Worm (Caenorhabditis elegans): ENCODE results near the gene ule-5.

The ule-5 gene

DNA sequence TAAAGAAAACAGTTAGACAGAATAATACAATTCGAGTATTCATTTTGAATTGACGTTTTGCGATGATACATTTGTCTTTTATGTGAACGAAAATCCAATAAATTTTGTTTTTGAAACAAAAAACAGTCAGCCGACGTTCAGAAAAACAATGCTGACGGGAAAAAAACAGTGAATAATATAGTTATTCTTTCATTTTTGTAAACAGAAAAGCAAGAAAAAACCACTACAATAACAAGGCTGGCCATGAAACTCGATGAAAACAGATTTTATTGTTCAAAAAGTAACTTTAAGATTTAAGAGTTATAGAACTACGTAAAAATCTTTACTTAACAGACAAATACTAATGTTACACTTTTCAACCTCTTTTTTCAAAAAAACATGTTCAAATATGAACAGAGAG, 32.8 kb upstream of the ule-5 start, which contains the start of gene F54F7.3:
Gene F54F7.3 (minus strand): TSS at position 101 of the 400 bp plus-strand sequence.
- TF ChIP-seq ceh-82 (tag; optimal IDR thresholded peaks at IDR 0.05) (no peak), xbp-1 (tag; optimal IDR thresholded peaks at IDR 0.05) (no peak), efl-1 (optimal IDR thresholded peaks at IDR 0.05) (no peak), efl-1 (GFP tag; optimal IDR thresholded peaks at IDR 0.05 in 1 of 2) (peak in 1 of 2 experiments; percentile 31)

DNA sequence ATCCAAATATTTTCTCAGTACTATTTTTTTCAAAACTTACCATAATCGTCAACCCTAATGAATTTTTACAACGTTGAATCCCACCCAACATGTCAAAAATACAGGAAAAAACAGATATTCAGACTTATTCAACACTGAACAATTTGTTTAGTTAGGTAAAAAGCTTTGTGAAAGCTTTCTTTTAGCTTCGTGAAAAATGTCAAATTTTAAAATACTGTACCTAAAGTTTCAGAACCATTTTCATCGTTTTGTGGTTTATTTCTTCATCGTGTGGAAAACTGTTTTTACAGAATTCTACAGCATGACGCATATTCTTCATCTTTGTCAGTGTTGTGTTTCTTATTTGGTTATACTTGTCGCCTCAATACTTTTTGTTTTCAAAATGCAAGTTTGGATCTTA, 32.4 kb upstream of the ule-5 start, which contains the start of gene F54F7.14:
Gene F54F7.14 (plus strand): TSS at position 301 of the 400 bp plus-strand sequence.
- TF ChIP-seq F16B12.6 (tag; optimal IDR thresholded peaks at IDR 0.05) = no peak
- TF ChIP-seq fos-1 (tag; optimal IDR thresholded peaks at IDR 0.05) = no peak
- no peak for TF ChIP-seq nhr-77 (tag; optimal IDR thresholded peaks at IDR 0.05)
- TF ChIP-seq sptf-1 (tag; optimal IDR thresholded peaks at IDR 0.05) = no peak
- TF ChIP-seq zag-1 (tag; optimal IDR thresholded peaks at IDR 0.05) = no peak
- TF ChIP-seq mef-2 (tag; optimal IDR thresholded peaks at IDR 0.05) = no peak
- no peak for TF ChIP-seq nhr-20 (tag; optimal IDR thresholded peaks at IDR 0.05)
- TF ChIP-seq ceh-82 (tag; optimal IDR thresholded peaks at IDR 0.05) = no peak
- TF ChIP-seq ceh-8 (GFP tag; optimal IDR thresholded peaks at IDR 0.05) = no peak

DNA sequence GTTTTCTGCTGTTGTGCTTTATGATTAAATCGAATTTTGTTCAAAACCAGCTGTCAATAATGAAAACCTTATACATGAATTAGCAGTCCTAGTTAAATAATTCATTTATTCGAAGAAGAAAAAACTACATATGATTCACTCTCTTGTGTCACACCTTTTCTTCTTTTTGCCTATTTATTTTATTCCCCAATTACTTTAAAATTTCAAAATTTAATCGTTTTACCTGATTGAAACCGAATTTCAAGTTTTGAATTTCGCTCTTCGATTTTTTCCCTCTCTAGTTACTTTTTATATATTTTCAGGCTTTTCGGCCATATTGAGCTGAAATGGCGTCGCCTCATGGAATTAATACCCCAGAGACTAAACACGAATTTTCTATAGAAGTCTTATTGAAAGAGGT, 30.4 kb upstream of the ule-5 start, which contains the start of gene xtr-1:
Gene xtr-1 (plus strand): TSS at position 301 of the 400 bp plus-strand sequence.
- TF ChIP-seq C34B4.2 (tag; optimal IDR thresholded peaks at IDR 0.05) (no peak), snu-23 (GFP tag; optimal IDR thresholded peaks at IDR 0.05) (no peak), mef-2 (tag; optimal IDR thresholded peaks at IDR 0.05) (no peak), C16A3.4 (tag; optimal IDR thresholded peaks at IDR 0.05) (no peak), rnt-1 (tag; optimal IDR thresholded peaks at IDR 0.05) (no peak), nhr-237 (tag; optimal IDR thresholded peaks at IDR 0.05) (no peak)

DNA sequence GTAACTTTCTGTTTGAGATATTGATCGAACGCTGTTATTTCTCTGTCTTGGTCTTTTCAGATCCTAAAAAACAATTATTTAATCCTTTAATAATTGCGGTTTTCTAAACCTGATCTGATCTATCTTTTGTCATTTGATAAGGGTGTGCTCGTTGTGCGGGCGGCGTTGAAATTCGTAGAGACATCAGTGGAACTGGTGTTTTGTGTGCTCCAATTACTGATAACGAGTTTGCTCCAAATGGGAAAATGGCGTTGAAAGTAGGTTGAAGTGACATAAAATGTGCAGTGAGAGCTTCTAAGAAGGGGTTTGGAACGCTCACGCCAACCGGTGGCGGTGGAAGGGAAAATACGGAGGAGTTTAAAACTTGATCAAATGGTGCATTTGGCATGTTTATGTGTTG, 28.5 kb upstream of the ule-5 start:
- TF ChIP-seq snpc-4 (tag; optimal IDR thresholded peaks at IDR 0.05) (no peak), elt-2 (tag; optimal IDR thresholded peaks at IDR 0.05) (no peak), nhr-85 (tag) (no peak), fkh-8 (tag; optimal IDR thresholded peaks at IDR 0.05) (no peak), aly-2 (tag; optimal IDR thresholded peaks at IDR 0.05) (no peak), dpl-1 (GFP tag; optimal IDR thresholded peaks at IDR 0.05) (no peak), grh-1 (GFP tag; IDR thresholded peaks at IDR 0.05) (no peak), pax-3 (tag; optimal IDR thresholded peaks at IDR 0.05) (no peak), mep-1 (tag; optimal IDR thresholded peaks at IDR 0.05) (no peak)

DNA sequence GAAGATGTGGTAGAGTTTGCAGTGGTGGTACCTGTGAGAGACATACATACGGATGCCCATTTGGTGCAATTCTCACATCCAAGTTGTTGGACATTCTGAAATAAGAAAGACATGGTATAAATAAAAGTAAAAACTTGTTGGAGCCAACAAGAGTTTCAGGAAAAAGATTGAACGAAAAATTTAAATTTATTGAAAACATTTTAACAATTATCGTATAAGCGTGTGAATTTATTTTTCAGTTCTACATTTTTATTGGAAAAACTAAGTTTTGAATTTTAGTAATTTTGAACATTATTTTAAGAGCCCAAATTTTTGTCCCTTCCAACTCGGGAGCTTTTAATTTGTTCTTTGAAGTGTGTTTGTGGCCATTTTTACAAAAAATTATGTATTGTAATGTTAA, 28.0 kb upstream of the ule-5 start, which contains the start of gene F54F7.8:
Gene F54F7.8 (minus strand): TSS at position 101 of the 400 bp plus-strand sequence.
- TF ChIP-seq nhr-12 (tag; optimal IDR thresholded peaks at IDR 0.05) (no peak), lsy-2 (tag; optimal IDR thresholded peaks at IDR 0.05) (no peak)

DNA sequence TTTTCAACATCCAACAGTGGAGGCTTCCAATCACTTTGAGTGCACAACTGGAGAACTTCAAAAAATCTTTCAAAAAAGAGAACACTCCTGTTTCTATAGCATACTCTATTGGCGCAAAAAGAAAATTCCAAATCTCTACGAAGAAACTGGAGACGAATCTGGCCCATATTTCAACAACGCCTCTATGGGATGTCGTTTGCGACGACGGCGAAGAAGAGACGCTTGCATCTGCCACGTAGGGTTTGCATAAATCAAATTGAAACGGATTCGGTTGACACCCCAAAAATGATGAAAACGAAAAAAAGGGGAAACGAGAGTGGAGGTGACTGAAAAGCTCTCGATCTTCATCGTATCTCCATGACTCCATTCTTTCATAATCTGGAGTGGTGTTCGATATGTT, 26.7 kb upstream of the ule-5 start:
- no peak for TF ChIP-seq snpc-4 (tag; optimal IDR thresholded peaks at IDR 0.05)
- TF ChIP-seq snu-23 (GFP tag; optimal IDR thresholded peaks at IDR 0.05) = no peak
- no peak for TF ChIP-seq lin-14 (GFP tag; optimal IDR thresholded peaks at IDR 0.05)
- no peak for TF ChIP-seq fos-1 (tag; optimal IDR thresholded peaks at IDR 0.05)
- no peak for TF ChIP-seq grh-1 (GFP tag; IDR thresholded peaks at IDR 0.05)
- no peak for TF ChIP-seq ceh-8 (GFP tag; optimal IDR thresholded peaks at IDR 0.05)
- TF ChIP-seq fkh-10 (GFP tag; optimal IDR thresholded peaks at IDR 0.05) = no peak
- no peak for TF ChIP-seq dsc-1 (tag; optimal IDR thresholded peaks at IDR 0.05)

DNA sequence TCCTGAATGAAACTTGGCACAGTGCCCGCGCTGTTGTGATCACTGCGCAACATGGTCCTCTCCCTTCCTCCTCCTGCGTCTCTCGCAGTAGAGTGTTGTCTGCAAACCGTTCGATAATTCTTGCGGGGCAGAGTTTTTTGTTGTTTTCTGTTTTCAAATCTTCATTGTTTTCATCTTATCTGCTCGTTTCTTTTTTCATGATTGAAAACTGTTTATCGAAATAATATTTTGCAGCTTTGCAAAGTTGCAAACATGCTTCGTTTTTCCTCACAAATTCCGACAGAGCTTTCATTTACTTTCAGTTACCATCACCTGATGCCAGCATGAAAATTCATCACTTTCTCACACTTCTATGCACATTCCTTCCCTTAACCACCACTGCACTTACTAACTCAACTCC, 25.7 kb upstream of the ule-5 start, which contains the start of gene mes-1:
Gene mes-1 (plus strand): TSS at position 301 of the 400 bp plus-strand sequence.
- no peak for TF ChIP-seq hlh-4 (tag; optimal IDR thresholded peaks at IDR 0.05)
- no peak for TF ChIP-seq fkh-8 (tag; optimal IDR thresholded peaks at IDR 0.05)
- TF ChIP-seq pax-3 (tag; optimal IDR thresholded peaks at IDR 0.05) = no peak
- TF ChIP-seq ceh-88 (GFP tag; IDR thresholded peaks at IDR 0.05) = no peak
- no peak for TF ChIP-seq elt-3 (tag; optimal IDR thresholded peaks at IDR 0.05)
- TF ChIP-seq unc-98 (GFP tag; IDR thresholded peaks at IDR 0.05) = no peak
- no peak for TF ChIP-seq nhr-12 (tag; optimal IDR thresholded peaks at IDR 0.05)
- no peak for TF ChIP-seq lin-39 (tag; optimal IDR thresholded peaks at IDR 0.05)
- TF ChIP-seq nhr-20 (tag; optimal IDR thresholded peaks at IDR 0.05) = no peak
- no peak for TF ChIP-seq dsc-1 (tag; optimal IDR thresholded peaks at IDR 0.05)
- no peak for TF ChIP-seq F16B12.6 (tag; optimal IDR thresholded peaks at IDR 0.05)
- no peak for TF ChIP-seq mdl-1 (tag; optimal IDR thresholded peaks at IDR 0.05)

All from whole organism, L1 larva.